Fruit fly (Drosophila melanogaster): ENCODE results near the gene CG7988.
A peak's percentile ranks its signal among the peaks of the same experiment; 100 is the strongest.

The CG7988 gene

DNA sequence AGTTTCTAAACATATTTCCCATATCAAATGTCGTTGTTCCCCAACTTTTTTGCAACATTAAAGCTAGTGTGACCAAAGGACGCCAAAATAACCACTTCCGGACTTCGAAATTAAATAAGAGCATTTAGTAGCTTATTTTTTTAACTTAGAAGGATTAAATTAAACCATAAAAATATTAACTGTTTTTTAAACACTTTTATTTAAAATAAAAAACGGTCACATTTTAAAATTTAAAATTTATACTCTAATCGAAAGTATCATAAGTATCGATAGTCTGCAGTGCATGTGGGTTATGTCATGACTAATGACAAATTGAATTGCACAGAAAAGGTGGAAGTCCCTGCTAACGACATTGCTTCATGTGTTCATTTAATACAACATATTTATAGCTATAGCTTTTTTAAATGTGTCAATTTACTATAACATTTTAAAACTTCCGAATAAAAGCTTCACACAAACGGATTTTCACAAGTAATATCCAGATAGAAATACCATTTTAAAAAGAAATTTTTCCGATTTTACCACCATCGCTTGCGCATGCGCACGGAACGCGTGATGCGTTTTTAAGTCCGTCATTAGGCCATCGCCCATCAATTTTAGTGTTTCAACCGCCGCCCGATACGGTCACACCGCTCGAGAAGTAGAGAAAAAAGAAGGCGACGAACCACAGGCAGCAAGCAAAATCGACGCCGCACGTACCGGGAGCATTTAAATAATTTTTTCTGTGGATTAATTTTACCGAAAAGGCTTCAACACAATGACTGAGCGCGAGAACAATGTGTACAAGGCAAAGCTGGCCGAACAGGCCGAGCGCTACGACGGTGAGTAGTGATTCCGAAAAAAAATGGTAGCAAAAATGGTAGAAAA is 22.0 kb downstream of the CG7988 start, which contains the start of the genes CG7156 and 14-3-3epsilon (continued):
- no peak for TF ChIP-seq CG2129 (GFP tag; IDR thresholded peaks at IDR 0.05; ENCODE audit: partially characterized antibody)
- no peak for TF ChIP-seq CG7839 (tag; optimal IDR thresholded peaks at IDR 0.05)
- TF ChIP-seq CG34376 (GFP tag; optimal IDR thresholded peaks at IDR 0.05): no peak
- no peak for TF ChIP-seq D19A (tag; optimal IDR thresholded peaks at IDR 0.05)
- TF ChIP-seq CG10366 (GFP tag; IDR thresholded peaks at IDR 0.05): peak; percentile 32; the same call in 1 of the 2 replicates
- TF ChIP-seq CG17359 (tag; optimal IDR thresholded peaks at IDR 0.05): peak; percentile 41
- TF ChIP-seq CHES-1-like (GFP tag; optimal IDR thresholded peaks at IDR 0.05): peak; percentile 32
- no peak for TF ChIP-seq Bteb2 (GFP tag; optimal IDR thresholded peaks at IDR 0.05)
- TF ChIP-seq grau (tag; optimal IDR thresholded peaks at IDR 0.05): peak; percentile 45
- peak; percentile 35 for TF ChIP-seq row (GFP tag; IDR thresholded peaks at IDR 0.05)
- TF ChIP-seq gcm (GFP tag; optimal IDR thresholded peaks at IDR 0.05): peak; percentile 69
- no peak for TF ChIP-seq Ada2b (GFP tag; IDR thresholded peaks at IDR 0.05)
- TF ChIP-seq sens (GFP tag): peak; percentile 91
- TF ChIP-seq hkb (optimal IDR thresholded peaks at IDR 0.05): peak; percentile 77
- TF ChIP-seq hkb (GFP tag; IDR thresholded peaks at IDR 0.05): peak; percentile 61
- no peak for TF ChIP-seq pros (GFP tag; optimal IDR thresholded peaks at IDR 0.05)
- no peak for TF ChIP-seq luna (GFP tag; optimal IDR thresholded peaks at IDR 0.05)
- TF ChIP-seq prd (optimal IDR thresholded peaks at IDR 0.05): no peak
- TF ChIP-seq prd (GFP tag; IDR thresholded peaks at IDR 0.05): peak; percentile 50; the same call in 1 of the 3 replicates
- TF ChIP-seq CG4404 (GFP tag; IDR thresholded peaks at IDR 0.05): no peak
- TF ChIP-seq rib (GFP tag; IDR thresholded peaks at IDR 0.05): no peak
- peak; percentile 81 for TF ChIP-seq Ets65A (GFP tag)
- peak; percentile 70 for TF ChIP-seq pzg (GFP tag; optimal IDR thresholded peaks at IDR 0.05)
- TF ChIP-seq slp2 (GFP tag; optimal IDR thresholded peaks at IDR 0.05): no peak
- TF ChIP-seq Elba2 (GFP tag; optimal IDR thresholded peaks at IDR 0.05): no peak
- no peak for TF ChIP-seq ems (GFP tag; optimal IDR thresholded peaks at IDR 0.05)
- TF ChIP-seq hb (GFP tag; IDR thresholded peaks at IDR 0.05; ENCODE audit: partially characterized antibody): no peak
- TF ChIP-seq Lpt (GFP tag; optimal IDR thresholded peaks at IDR 0.05): no peak
- TF ChIP-seq CG6765 (GFP tag; optimal IDR thresholded peaks at IDR 0.05): no peak
- TF ChIP-seq CG8089 (GFP tag; optimal IDR thresholded peaks at IDR 0.05): no peak
- TF ChIP-seq oc (tag; optimal IDR thresholded peaks at IDR 0.05): peak; percentile 8
- TF ChIP-seq az2 (GFP tag; optimal IDR thresholded peaks at IDR 0.05): peak; percentile 66
- no peak for TF ChIP-seq CG9817 (tag; optimal IDR thresholded peaks at IDR 0.05)
- no peak for TF ChIP-seq CG31224 (GFP tag; IDR thresholded peaks at IDR 0.05)
- no peak for TF ChIP-seq CG17612 (GFP tag; IDR thresholded peaks at IDR 0.05)
- no peak for TF ChIP-seq CG4820 (GFP tag; optimal IDR thresholded peaks at IDR 0.05)
- peak; percentile 81 for TF ChIP-seq vvl (GFP tag; IDR thresholded peaks at IDR 0.05)
- no peak for TF ChIP-seq hth (optimal IDR thresholded peaks at IDR 0.05)
- peak; percentile 65 for TF ChIP-seq CG42726 (GFP tag; IDR thresholded peaks at IDR 0.05; ENCODE audit: partially characterized antibody)
- TF ChIP-seq CG9215 (GFP tag; IDR thresholded peaks at IDR 0.05): no peak
- TF ChIP-seq z (GFP tag; IDR thresholded peaks at IDR 0.05): no peak
- no peak for TF ChIP-seq ttk (GFP tag; IDR thresholded peaks at IDR 0.05)
- no peak for TF ChIP-seq fu2 (GFP tag; optimal IDR thresholded peaks at IDR 0.05)
- TF ChIP-seq CG5180 (GFP tag; optimal IDR thresholded peaks at IDR 0.05): no peak
- TF ChIP-seq Fer2 (tag; optimal IDR thresholded peaks at IDR 0.05): no peak
- TF ChIP-seq sisA (GFP tag; IDR thresholded peaks at IDR 0.05): no peak
- TF ChIP-seq Myb (GFP tag; optimal IDR thresholded peaks at IDR 0.05): peak; percentile 59
- TF ChIP-seq mirr (GFP tag; optimal IDR thresholded peaks at IDR 0.05): no peak
- TF ChIP-seq zf30C (GFP tag; optimal IDR thresholded peaks at IDR 0.05): no peak
- TF ChIP-seq trh (GFP tag; optimal IDR thresholded peaks at IDR 0.05): no peak
- TF ChIP-seq gt (GFP tag; IDR thresholded peaks at IDR 0.05): no peak
- TF ChIP-seq CG5245 (GFP tag; optimal IDR thresholded peaks at IDR 0.05): no peak

Measured in whole organism, embryonic.